Worm (Caenorhabditis elegans): ENCODE measurements around the gene srv-30.
"Not testable (repeated sequence)": the region's sequence is repeated elsewhere in the genome, so short reads cannot be mapped to it uniquely, and the experiment has no call there.

srv-30 gene

ce11 chrIV:6269346-6269745, at the start of gene srv-30:
TSS of gene srv-30 (minus strand) at chrIV:6269446.
- no peak for TF ChIP-seq dao-5 (tag; optimal IDR thresholded peaks at IDR 0.05)
- TF ChIP-seq him-1 (tag; optimal IDR thresholded peaks at IDR 0.05) = no peak
- no peak for TF ChIP-seq W03F9.2 (tag; optimal IDR thresholded peaks at IDR 0.05)

- TF ChIP-seq him-1, dao-5, W03F9.2 (tag; optimal IDR thresholded peaks at IDR 0.05): not testable (repeated sequence)
Measured at ce11 chrIV:6317357-6317756, 48.1 kb upstream of the srv-30 start, which contains the start of gene Y73B6BL.12. TSS of gene Y73B6BL.12 (minus strand) at chrIV:6317457.

- TF ChIP-seq dao-5 (tag; optimal IDR thresholded peaks at IDR 0.05) (no peak), him-1 (tag; optimal IDR thresholded peaks at IDR 0.05) (no peak)
Measured at ce11 chrIV:6307439-6307838, 38.2 kb upstream of the srv-30 start, which contains the start of gene csp-2. TSS of gene csp-2 (plus strand) at chrIV:6307739.

ce11 chrIV:6303642-6304041, 34.4 kb upstream of the srv-30 start, which contains the start of gene srv-25:
TSS of gene srv-25 (minus strand) at chrIV:6303742.
- TF ChIP-seq W03F9.2 (tag; optimal IDR thresholded peaks at IDR 0.05) = no peak
- TF ChIP-seq him-1 (tag; optimal IDR thresholded peaks at IDR 0.05) = no peak
- TF ChIP-seq dao-5 (tag; optimal IDR thresholded peaks at IDR 0.05) = no peak

ce11 chrIV:6301764-6302163, 32.5 kb upstream of the srv-30 start, which contains the start of gene srv-26:
TSS of gene srv-26 (minus strand) at chrIV:6301864.
- TF ChIP-seq dao-5 (tag; optimal IDR thresholded peaks at IDR 0.05) = no peak
- no peak for TF ChIP-seq W03F9.2 (tag; optimal IDR thresholded peaks at IDR 0.05)
- no peak for TF ChIP-seq him-1 (tag; optimal IDR thresholded peaks at IDR 0.05)

ce11 chrIV:6299523-6299922, 30.3 kb upstream of the srv-30 start:
- TF ChIP-seq W03F9.2 (tag; optimal IDR thresholded peaks at IDR 0.05) = no peak
- TF ChIP-seq dao-5 (tag; optimal IDR thresholded peaks at IDR 0.05) = no peak
- no peak for TF ChIP-seq him-1 (tag; optimal IDR thresholded peaks at IDR 0.05)

- TF ChIP-seq dao-5 (tag; optimal IDR thresholded peaks at IDR 0.05) (no peak), W03F9.2 (tag; optimal IDR thresholded peaks at IDR 0.05) (no peak), him-1 (tag; optimal IDR thresholded peaks at IDR 0.05) (no peak)
Measured at ce11 chrIV:6298253-6298652, 29.0 kb upstream of the srv-30 start, which contains the start of gene srv-27. TSS of gene srv-27 (minus strand) at chrIV:6298353.

ce11 chrIV:6294081-6294480, 24.8 kb upstream of the srv-30 start, which contains the start of gene hil-2:
TSS of gene hil-2 (plus strand) at chrIV:6294240.
- TF ChIP-seq him-1 (tag; optimal IDR thresholded peaks at IDR 0.05) = no peak
- no peak for TF ChIP-seq dao-5 (tag; optimal IDR thresholded peaks at IDR 0.05)
- no peak for TF ChIP-seq W03F9.2 (tag; optimal IDR thresholded peaks at IDR 0.05)

- TF ChIP-seq W03F9.2 (tag; optimal IDR thresholded peaks at IDR 0.05) (no peak), him-1 (tag; optimal IDR thresholded peaks at IDR 0.05) (no peak), dao-5 (tag; optimal IDR thresholded peaks at IDR 0.05) (no peak)
Measured at ce11 chrIV:6290741-6291140, 21.5 kb upstream of the srv-30 start, which contains the start of gene srv-24. TSS of gene srv-24 (minus strand) at chrIV:6290841.

- TF ChIP-seq him-1 (tag; optimal IDR thresholded peaks at IDR 0.05) = no peak
- no peak for TF ChIP-seq dao-5 (tag; optimal IDR thresholded peaks at IDR 0.05)
- TF ChIP-seq W03F9.2 (tag; optimal IDR thresholded peaks at IDR 0.05) = no peak
Measured at ce11 chrIV:6284277-6284676, 15.0 kb upstream of the srv-30 start, which contains the start of gene ops-1. TSS of gene ops-1 (minus strand) at chrIV:6284377.

ce11 chrIV:6282143-6282542, 12.9 kb upstream of the srv-30 start, which contains the start of gene srv-32:
TSS of gene srv-32 (minus strand) at chrIV:6282243.
- no peak for TF ChIP-seq W03F9.2 (tag; optimal IDR thresholded peaks at IDR 0.05)

ce11 chrIV:6279392-6279791, 10.1 kb upstream of the srv-30 start, which contains the start of gene sams-5:
TSS of gene sams-5 (minus strand) at chrIV:6279522.
- no peak for TF ChIP-seq W03F9.2 (tag; optimal IDR thresholded peaks at IDR 0.05)
- no peak for TF ChIP-seq him-1 (tag; optimal IDR thresholded peaks at IDR 0.05)
- TF ChIP-seq dao-5 (tag; optimal IDR thresholded peaks at IDR 0.05) = no peak

ce11 chrIV:6275671-6276209, 6.5 kb upstream of the srv-30 start, which contains the start of the genes aat-4 and T13A10.1:
TSS of gene aat-4 (minus strand) at chrIV:6275721.
TSS of gene T13A10.1 (plus strand) at chrIV:6276081.
- no peak for TF ChIP-seq dao-5 (tag; optimal IDR thresholded peaks at IDR 0.05)
- TF ChIP-seq him-1 (tag; optimal IDR thresholded peaks at IDR 0.05) = no peak
- TF ChIP-seq W03F9.2 (tag; optimal IDR thresholded peaks at IDR 0.05) = no peak

ce11 chrIV:6271923-6272322, 2.7 kb upstream of the srv-30 start, which contains the start of gene srv-31:
TSS of gene srv-31 (minus strand) at chrIV:6272023.
- no peak for TF ChIP-seq W03F9.2 (tag; optimal IDR thresholded peaks at IDR 0.05)
- no peak for TF ChIP-seq dao-5 (tag; optimal IDR thresholded peaks at IDR 0.05)
- TF ChIP-seq him-1 (tag; optimal IDR thresholded peaks at IDR 0.05) = no peak

Data from whole organism, L4/young adult.